Worm (Caenorhabditis elegans) whole organism, young adult: ENCODE data around the gene srlf-9.

Source experiments
- hlh-12 ChIP-seq: sonication (generic microtip); optimal IDR thresholded peaks from 2 replicates; lab custom pipeline; 2016; ENCODE audit warnings: missing genetic modification characterization, missing compliant biosample characterization
- lin-35 ChIP-seq, 3 experiments: fragments of 150-350 bp in 2 of 3; sonication (generic microtip) in 1 of 3; optimal IDR thresholded peaks; 2 replicates each; lab custom pipeline; 2014 to 2018; ENCODE audit warnings: missing biosample characterization in 3 of 3, missing genetic modification characterization in 3 of 3, missing genetic modification reagents in 3 of 3
- lir-1 ChIP-seq: fragments of 200-800 bp; sonication (Bioruptor generic); conservative IDR thresholded peaks from 2 replicates; pipeline ENCODE4 v1.3.6; 2022; ENCODE audit warnings: missing genetic modification reagents, missing genetic modification characterization, missing compliant biosample characterization
- ztf-6 ChIP-seq: fragments of 200-800 bp; sonication (Bioruptor generic); IDR thresholded peaks from 2 replicates; pipeline ENCODE4 v1.3.6; 2022; ENCODE audit warnings: missing genetic modification reagents, missing genetic modification characterization, missing compliant biosample characterization

ce11 chrIII:13426036-13426435 is 24.5 kb upstream of the srlf-9 start, which contains the start of gene cope-1:
- TF ChIP-seq lin-35 (GFP tag; optimal IDR thresholded peaks at IDR 0.05; lab: Kevin White, UChicago) (no peak), hlh-12 (tag; lab: Kevin White, UChicago) (no peak), lir-1 (no peak), ztf-6 (GFP tag; lab: Robert Waterston, UW) (no peak)
